Fruit fly (Drosophila melanogaster) whole organism, pupa: ENCODE results near the gene Cht5.

Source experiments
- CG12605 ChIP-seq: fragments of 200-800 bp; sonication (Bioruptor generic); IDR thresholded peaks from 2 replicates; pipeline ENCODE4 v1.3.6; 2022; ENCODE audit warnings: missing biosample characterization, missing genetic modification characterization
- CG13204 ChIP-seq: fragments of 200-800 bp; sonication (Bioruptor generic); optimal IDR thresholded peaks from 2 replicates; lab custom pipeline; 2018; ENCODE audit warnings: missing biosample characterization, mild to moderate bottlenecking, missing genetic modification characterization, moderate library complexity
- CG14655 ChIP-seq: fragments of 200-800 bp; sonication (Bioruptor generic); optimal IDR thresholded peaks from 3 replicates; lab custom pipeline; 2017; ENCODE audit warnings: mild to moderate bottlenecking, missing biosample characterization, missing genetic modification reagents, missing genetic modification characterization
- CG34367 ChIP-seq: fragments of 200-800 bp; sonication (Bioruptor generic); optimal IDR thresholded peaks from 2 replicates; lab custom pipeline; 2018; ENCODE audit warnings: missing biosample characterization, mild to moderate bottlenecking, missing genetic modification characterization
- CG4496 ChIP-seq: fragments of 200-800 bp; sonication (Bioruptor generic); IDR thresholded peaks from 3 replicates; pipeline ENCODE4 v1.3.6; 2022; ENCODE audit warnings: missing biosample characterization, missing genetic modification characterization
- CG8159 ChIP-seq: fragments of 200-800 bp; sonication (Bioruptor generic); optimal IDR thresholded peaks from 3 replicates; lab custom pipeline; 2018; ENCODE audit warnings: missing biosample characterization, mild to moderate bottlenecking, missing genetic modification characterization, moderate library complexity
- CG8301 ChIP-seq: fragments of 200-800 bp; sonication (Bioruptor generic); optimal IDR thresholded peaks from 2 replicates; lab custom pipeline; 2018; ENCODE audit warnings: missing biosample characterization, mild to moderate bottlenecking, missing genetic modification characterization
- EcR ChIP-seq: fragments of 200-800 bp; sonication (Bioruptor generic); optimal IDR thresholded peaks from 3 replicates; lab custom pipeline; 2019; ENCODE audit warnings: missing biosample characterization, missing genetic modification characterization, mild to moderate bottlenecking, moderate library complexity, missing genetic modification reagents
- Ets98B ChIP-seq: fragments of 200-800 bp; sonication (Bioruptor generic); IDR thresholded peaks from 2 replicates; pipeline ENCODE4 v1.3.6; 2022; ENCODE audit warnings: missing biosample characterization, missing genetic modification characterization
- Pif1A ChIP-seq: fragments of 200-800 bp; sonication (Bioruptor generic); optimal IDR thresholded peaks from 3 replicates; lab custom pipeline; 2016; ENCODE audit warnings: missing biosample characterization, missing genetic modification characterization
- Snoo ChIP-seq: fragments of 200-800 bp; sonication (Bioruptor generic); optimal IDR thresholded peaks from 3 replicates; lab custom pipeline; 2017; ENCODE audit warnings: missing biosample characterization, mild to moderate bottlenecking, missing genetic modification characterization, inconsistent platforms
- fd96Ca ChIP-seq: fragments of 200-800 bp; sonication (Bioruptor generic); IDR thresholded peaks from 3 replicates; pipeline ENCODE4 v1.3.6; 2022; ENCODE audit warnings: missing biosample characterization, missing genetic modification characterization
- gl ChIP-seq: fragments of 200-800 bp; sonication (Bioruptor generic); optimal IDR thresholded peaks from 2 replicates; lab custom pipeline; 2018; ENCODE audit warnings: missing biosample characterization, mild to moderate bottlenecking, missing genetic modification characterization
- rn ChIP-seq: fragments of 200-800 bp; sonication (Bioruptor generic); IDR thresholded peaks from 2 replicates; pipeline ENCODE4 v1.3.6; 2022; ENCODE audit warnings: missing biosample characterization, missing genetic modification characterization

dm6 chr3R:13767239-13767638 is at the start of gene Cht5:
- TF ChIP-seq Pif1A (GFP tag; lab: Kevin White, UChicago) (no peak), Snoo (tag; lab: Kevin White, UChicago) (no peak), CG4496 (GFP tag; lab: Robert Waterston, UW) (peak; percentile 23; the same call in 1 of the 3 replicates), rn (no peak), CG34367 (tag; lab: Kevin White, UChicago) (no peak), Ets98B (GFP tag; lab: Robert Waterston, UW) (no peak), CG8159 (tag; lab: Kevin White, UChicago) (no peak), CG12605 (GFP tag; lab: Robert Waterston, UW) (no peak), CG8301 (tag; lab: Kevin White, UChicago) (no peak), EcR (GFP tag; lab: Kevin White, UChicago) (peak; percentile 36), CG14655 (GFP tag; lab: Kevin White, UChicago) (no peak), gl (no peak), fd96Ca (GFP tag; lab: Robert Waterston, UW) (0 out of 3 replicates have a peak, but pooled peaks have one; percentile 36), CG13204 (GFP tag; lab: Kevin White, UChicago) (no peak)
